Fruit fly (Drosophila melanogaster) whole organism, embryonic: ENCODE data around the gene CG1572.

Source experiments
- Antp ChIP-seq: fragments of 200-800 bp; sonication (Bioruptor generic); optimal IDR thresholded peaks from 3 replicates; lab custom pipeline; 2016; ENCODE audit warnings: missing biosample characterization, missing genetic modification characterization
- Bdp1 ChIP-seq: fragments of 200-800 bp; sonication (Bioruptor generic); optimal IDR thresholded peaks from 3 replicates; lab custom pipeline; 2016; ENCODE audit warnings: missing biosample characterization, missing genetic modification characterization
- Blimp-1 ChIP-seq: fragments of 200-800 bp; sonication (Bioruptor generic); optimal IDR thresholded peaks from 3 replicates; lab custom pipeline; 2018; ENCODE audit warnings: missing biosample characterization, missing genetic modification characterization, mild to moderate bottlenecking, moderate library complexity, missing genetic modification reagents
- CG10366 ChIP-seq: fragments of 200-800 bp; sonication (Bioruptor generic); IDR thresholded peaks from 2 replicates; pipeline ENCODE4 v1.3.6; 2022; ENCODE audit warnings: missing biosample characterization, missing genetic modification characterization
- CG10543 ChIP-seq: fragments of 200-800 bp; sonication (Bioruptor generic); optimal IDR thresholded peaks from 3 replicates; lab custom pipeline; 2017; ENCODE audit warnings: missing biosample characterization, mild to moderate bottlenecking, missing genetic modification characterization, moderate library complexity
- CG11560 ChIP-seq: fragments of 200-800 bp; sonication (Bioruptor generic); IDR thresholded peaks from 3 replicates; pipeline ENCODE4 v1.3.6; 2022; ENCODE audit warnings: missing biosample characterization, missing genetic modification characterization
- CG11695 ChIP-seq: fragments of 200-800 bp; sonication (Bioruptor generic); IDR thresholded peaks from 3 replicates; pipeline ENCODE4 v1.3.6; 2022; ENCODE audit warnings: missing biosample characterization, missing genetic modification characterization
- CG12155 ChIP-seq: fragments of 200-800 bp; sonication (Bioruptor generic); optimal IDR thresholded peaks from 3 replicates; lab custom pipeline; 2016; ENCODE audit warnings: missing biosample characterization, missing genetic modification characterization
- CG12769 ChIP-seq: fragments of 200-800 bp; sonication (Bioruptor generic); optimal IDR thresholded peaks from 2 replicates; lab custom pipeline; 2019; ENCODE audit warnings: missing biosample characterization, mild to moderate bottlenecking, missing genetic modification characterization, moderate library complexity
- CG13424 ChIP-seq: fragments of 200-800 bp; sonication (Bioruptor generic); optimal IDR thresholded peaks from 2 replicates; lab custom pipeline; 2019; ENCODE audit warnings: missing biosample characterization, mild to moderate bottlenecking, missing genetic modification characterization, moderate library complexity
- CG13775 ChIP-seq: fragments of 200-800 bp; sonication (Bioruptor generic); optimal IDR thresholded peaks from 3 replicates; lab custom pipeline; 2017; ENCODE audit warnings: missing biosample characterization, mild to moderate bottlenecking, missing genetic modification characterization
- CG17359 ChIP-seq: fragments of 200-800 bp; sonication (Bioruptor generic); optimal IDR thresholded peaks from 3 replicates; lab custom pipeline; 2018; ENCODE audit warnings: missing biosample characterization, mild to moderate bottlenecking, missing genetic modification characterization, moderate library complexity
- CG17361 ChIP-seq: fragments of 200-800 bp; sonication (Bioruptor generic); IDR thresholded peaks from 3 replicates; pipeline ENCODE4 v1.3.6; 2022; ENCODE audit warnings: missing biosample characterization, missing genetic modification characterization
- CG2712 ChIP-seq: fragments of 200-800 bp; optimal IDR thresholded peaks from 3 replicates; lab custom pipeline; 2019; ENCODE audit warnings: missing biosample characterization, mild to moderate bottlenecking, missing genetic modification characterization, moderate library complexity
- CG32532 ChIP-seq: fragments of 200-800 bp; sonication (Bioruptor generic); IDR thresholded peaks from 2 replicates; pipeline ENCODE4 v1.3.6; 2022; ENCODE audit warnings: missing biosample characterization, missing genetic modification characterization
- CG3281 ChIP-seq: fragments of 200-800 bp; sonication (Bioruptor generic); optimal IDR thresholded peaks from 3 replicates; lab custom pipeline; 2017; ENCODE audit warnings: missing biosample characterization, mild to moderate bottlenecking, missing genetic modification characterization
- CG3847 ChIP-seq: fragments of 200-800 bp; sonication (Bioruptor generic); IDR thresholded peaks from 2 replicates; pipeline ENCODE4 v1.3.6; 2022; ENCODE audit warnings: missing biosample characterization, missing genetic modification characterization
- CG4282 ChIP-seq: fragments of 200-800 bp; sonication (Bioruptor generic); optimal IDR thresholded peaks from 2 replicates; lab custom pipeline; 2016; ENCODE audit warnings: missing biosample characterization, missing genetic modification characterization
- CG4424 ChIP-seq: fragments of 200-800 bp; sonication (Bioruptor generic); optimal IDR thresholded peaks from 3 replicates; lab custom pipeline; 2016; ENCODE audit warnings: missing biosample characterization, missing genetic modification characterization
- CG4707 ChIP-seq: fragments of 200-800 bp; sonication (Bioruptor generic); optimal IDR thresholded peaks from 2 replicates; lab custom pipeline; 2018; ENCODE audit warnings: missing biosample characterization, mild to moderate bottlenecking, missing genetic modification characterization, moderate library complexity
- CG8359 ChIP-seq: fragments of 200-800 bp; sonication (Bioruptor generic); optimal IDR thresholded peaks from 2 replicates; lab custom pipeline; 2017; ENCODE audit warnings: missing biosample characterization, mild to moderate bottlenecking, missing genetic modification characterization, borderline replicate concordance
- CG9437 ChIP-seq: fragments of 200-800 bp; sonication (Bioruptor generic); optimal IDR thresholded peaks from 2 replicates; lab custom pipeline; 2018; ENCODE audit warnings: missing biosample characterization, mild to moderate bottlenecking, missing genetic modification characterization
- Dll ChIP-seq: fragments of 200-800 bp; sonication (Bioruptor generic); IDR thresholded peaks from 4 replicates; pipeline ENCODE4 v1.3.6; 2022; ENCODE audit warnings: missing biosample characterization, missing genetic modification characterization; ENCODE audit not compliant: partially characterized antibody
- Eip74EF ChIP-seq, 2 experiments: fragments of 200-800 bp in 1 of 2; fragments of >200 bp in 1 of 2; sonication (Bioruptor generic) in 1 of 2; optimal IDR thresholded peaks; 2 replicates each; lab custom pipeline; 2017 to 2019; ENCODE audit warnings: missing biosample characterization in 2 of 2, missing genetic modification characterization in 2 of 2, mild to moderate bottlenecking in 1 of 2, moderate library complexity in 1 of 2
- Fer3 ChIP-seq: fragments of 200-800 bp; sonication (Bioruptor generic); optimal IDR thresholded peaks from 2 replicates; lab custom pipeline; 2018; ENCODE audit warnings: missing biosample characterization, mild to moderate bottlenecking, missing genetic modification characterization, moderate library complexity
- H2.0 ChIP-seq: fragments of 200-800 bp; sonication (Bioruptor generic); IDR thresholded peaks from 2 replicates; pipeline ENCODE4 v1.3.6; 2022; ENCODE audit warnings: missing biosample characterization, missing genetic modification characterization
- HHEX ChIP-seq: fragments of 200-800 bp; sonication (Bioruptor generic); optimal IDR thresholded peaks from 3 replicates; lab custom pipeline; 2017; ENCODE audit warnings: missing biosample characterization, mild to moderate bottlenecking, missing genetic modification characterization, missing genetic modification reagents
- HLH4C ChIP-seq: fragments of 200-800 bp; sonication (Bioruptor generic); IDR thresholded peaks from 3 replicates; pipeline ENCODE4 v1.3.6; 2022; ENCODE audit warnings: missing biosample characterization, missing genetic modification characterization; ENCODE audit not compliant: partially characterized antibody
- Hey ChIP-seq: fragments of 200-800 bp; sonication (Bioruptor generic); optimal IDR thresholded peaks from 3 replicates; lab custom pipeline; 2018; ENCODE audit warnings: missing biosample characterization, mild to moderate bottlenecking, missing genetic modification characterization
- MESR4 ChIP-seq: fragments of 200-800 bp; sonication (Bioruptor generic); optimal IDR thresholded peaks from 2 replicates; lab custom pipeline; 2018; ENCODE audit warnings: missing biosample characterization, mild to moderate bottlenecking, missing genetic modification characterization, moderate library complexity
- Myb ChIP-seq: fragments of 200-800 bp; sonication (Bioruptor generic); optimal IDR thresholded peaks from 2 replicates; lab custom pipeline; 2016; ENCODE audit warnings: missing biosample characterization, missing genetic modification characterization
- Taf1 ChIP-seq: fragments of 200-800 bp; sonication (Bioruptor generic); IDR thresholded peaks from 2 replicates; pipeline ENCODE4 v1.3.6; 2022; ENCODE audit warnings: missing biosample characterization, missing genetic modification characterization
- YL-1 ChIP-seq: fragments of 200-800 bp; sonication (Bioruptor generic); optimal IDR thresholded peaks from 3 replicates; lab custom pipeline; 2017; ENCODE audit warnings: missing biosample characterization, mild to moderate bottlenecking, missing genetic modification characterization
- az2 ChIP-seq: fragments of 200-800 bp; sonication (Bioruptor generic); optimal IDR thresholded peaks from 3 replicates; lab custom pipeline; 2016; ENCODE audit warnings: missing biosample characterization, missing genetic modification characterization
- bsh ChIP-seq, 2 experiments: fragments of 200-800 bp; sonication (Bioruptor generic); optimal IDR thresholded peaks; 2 replicates each; lab custom pipeline; 2017 to 2018; ENCODE audit warnings: mild to moderate bottlenecking in 2 of 2, missing biosample characterization in 2 of 2, missing genetic modification characterization in 2 of 2, moderate library complexity in 1 of 2
- btn ChIP-seq: fragments of 200-800 bp; sonication (Bioruptor generic); optimal IDR thresholded peaks from 2 replicates; lab custom pipeline; 2016; ENCODE audit warnings: missing biosample characterization, missing genetic modification characterization
- chm ChIP-seq: fragments of 200-800 bp; sonication (Bioruptor generic); IDR thresholded peaks from 2 replicates; pipeline ENCODE4 v1.3.6; 2022; ENCODE audit warnings: missing biosample characterization, missing genetic modification characterization
- dmrt99B ChIP-seq: fragments of 200-800 bp; sonication (Bioruptor generic); optimal IDR thresholded peaks from 2 replicates; lab custom pipeline; 2018; ENCODE audit warnings: missing biosample characterization, mild to moderate bottlenecking, missing genetic modification characterization, moderate library complexity
- gt ChIP-seq: fragments of 200-800 bp; sonication (Bioruptor generic); IDR thresholded peaks from 2 replicates; pipeline ENCODE4 v1.3.6; 2022; ENCODE audit warnings: missing biosample characterization, missing genetic modification characterization
- lola ChIP-seq, 3 experiments: fragments of >200 bp in 2 of 3; fragments of 200-800 bp in 1 of 3; sonication (Bioruptor generic) in 1 of 3; optimal IDR thresholded peaks; 2 replicates each; lab custom pipeline; 2017 to 2019; ENCODE audit warnings: missing biosample characterization in 3 of 3, missing genetic modification characterization in 3 of 3, mild to moderate bottlenecking in 1 of 3, moderate library complexity in 1 of 3
- luna ChIP-seq: fragments of 200-800 bp; sonication (Bioruptor generic); optimal IDR thresholded peaks from 2 replicates; lab custom pipeline; 2016; ENCODE audit warnings: missing biosample characterization, missing genetic modification characterization
- org-1 ChIP-seq: fragments of 200-800 bp; sonication (Bioruptor generic); optimal IDR thresholded peaks from 2 replicates; lab custom pipeline; 2017; ENCODE audit warnings: missing biosample characterization, missing genetic modification characterization
- sr ChIP-seq: fragments of 200-800 bp; sonication (Bioruptor generic); IDR thresholded peaks from 3 replicates; pipeline ENCODE4 v1.3.6; 2022; ENCODE audit warnings: missing biosample characterization, missing genetic modification characterization
- tap ChIP-seq: fragments of 200-800 bp; optimal IDR thresholded peaks from 3 replicates; lab custom pipeline; 2019; ENCODE audit warnings: missing biosample characterization, mild to moderate bottlenecking, missing genetic modification characterization, moderate library complexity
- tgo ChIP-seq: fragments of 200-800 bp; sonication (Bioruptor generic); IDR thresholded peaks from 3 replicates; pipeline ENCODE4 v1.3.6; 2022; ENCODE audit warnings: missing biosample characterization, missing genetic modification characterization
- tin ChIP-seq: fragments of 200-800 bp; sonication (Bioruptor generic); optimal IDR thresholded peaks from 3 replicates; lab custom pipeline; 2016; ENCODE audit warnings: missing biosample characterization, missing genetic modification characterization
- tio ChIP-seq: fragments of 200-800 bp; sonication (Bioruptor generic); optimal IDR thresholded peaks from 2 replicates; lab custom pipeline; 2017; ENCODE audit warnings: missing biosample characterization, missing genetic modification characterization, inconsistent platforms
- usp ChIP-seq: fragments of >200 bp; optimal IDR thresholded peaks from 2 replicates; lab custom pipeline; 2017; ENCODE audit warnings: missing biosample characterization, missing genetic modification characterization
- zen ChIP-seq: fragments of 200-800 bp; sonication (Bioruptor generic); optimal IDR thresholded peaks from 3 replicates; lab custom pipeline; 2018; ENCODE audit warnings: missing biosample characterization, mild to moderate bottlenecking, missing genetic modification characterization, moderate library complexity

Gene CG1572

dm6 chrX:11550078-11550477, 8.4 kb downstream of the CG1572 start (continued):
- TF ChIP-seq Dll (no peak), CG11560 (no peak), dmrt99B (tag; lab: Kevin White, UChicago) (peak; percentile 18), CG12769 (peak; percentile 65), CG3281 (GFP tag; lab: Kevin White, UChicago) (peak; percentile 33), CG32532 (GFP tag; lab: Robert Waterston, UW) (peak; percentile 47; the same call in 1 of the 2 replicates)

dm6 chrX:11548701-11549100, 9.8 kb downstream of the CG1572 start:
- TF ChIP-seq HLH4C (GFP tag; lab: Robert Waterston, UW) (no peak), tgo (GFP tag; lab: Robert Waterston, UW) (0 out of 3 replicates have a peak, but pooled peaks have one; percentile 20), YL-1 (no peak), CG13775 (peak; percentile 16), CG11695 (GFP tag; lab: Robert Waterston, UW) (peak; percentile 51; the same call in 2 of the 3 replicates), tap (tag; lab: Kevin White, UChicago) (peak; percentile 17), MESR4 (GFP tag; lab: Kevin White, UChicago) (no peak), Blimp-1 (GFP tag; lab: Kevin White, UChicago) (peak; percentile 67), Bdp1 (GFP tag; lab: Kevin White, UChicago) (peak; percentile 24), chm (GFP tag; lab: Robert Waterston, UW) (0 out of 2 replicates have a peak, but pooled peaks have one; percentile 14), Antp (GFP tag; lab: Kevin White, UChicago) (peak; percentile 7), CG3847 (GFP tag; lab: Robert Waterston, UW) (no peak), btn (GFP tag; lab: Kevin White, UChicago) (peak; percentile 4), CG13424 (tag; lab: Kevin White, UChicago) (peak; percentile 24), CG10543 (GFP tag; lab: Kevin White, UChicago) (no peak), az2 (peak; percentile 54), bsh (GFP tag; optimal IDR thresholded peaks at IDR 0.05; lab: Kevin White, UChicago) (peak; percentile 57 to 69), CG17361 (GFP tag; lab: Robert Waterston, UW) (peak; percentile 42; the same call in 1 of the 3 replicates), Hey (tag; lab: Kevin White, UChicago) (no peak), gt (no peak), CG2712 (tag; lab: Kevin White, UChicago) (peak; percentile 72), CG9437 (GFP tag; lab: Kevin White, UChicago) (no peak), usp (no peak), org-1 (peak; percentile 1), zen (tag; lab: Kevin White, UChicago) (no peak), CG8359 (GFP tag; lab: Kevin White, UChicago) (peak; percentile 30), CG4424 (GFP tag; lab: Kevin White, UChicago) (peak; percentile 50), CG4707 (peak; percentile 9), CG10366 (GFP tag; lab: Robert Waterston, UW) (no peak), luna (no peak), Myb (GFP tag; lab: Kevin White, UChicago) (peak; percentile 7), Fer3 (tag; lab: Kevin White, UChicago) (no peak), H2.0 (no peak), CG12155 (GFP tag; lab: Kevin White, UChicago) (no peak), lola (GFP tag; optimal IDR thresholded peaks at IDR 0.05; lab: Kevin White, UChicago) (peak in 1 of 3 experiments; percentile 68), CG17359 (peak; percentile 47), Eip74EF (GFP tag; optimal IDR thresholded peaks at IDR 0.05; lab: Kevin White, UChicago) (no peak), HHEX (GFP tag; lab: Kevin White, UChicago) (no peak), Taf1 (no peak), tin (peak; percentile 55), sr (no peak), CG4282 (no peak), tio (GFP tag; lab: Kevin White, UChicago) (no peak)
